Worm (Caenorhabditis elegans): ENCODE data around the gene npr-28.

npr-28 gene

ce11 chrX:8371906-8372305 is 21.0 kb upstream of the npr-28 start, which contains the start of gene nep-15:
TSS of gene nep-15 (plus strand) at chrX:8372206.
- TF ChIP-seq lir-3 (tag; optimal IDR thresholded peaks at IDR 0.05; ENCODE audit: poor library complexity) (no peak), zag-1 (tag; optimal IDR thresholded peaks at IDR 0.05) (no peak), blmp-1 (tag; optimal IDR thresholded peaks at IDR 0.05) (no peak), mep-1 (tag; optimal IDR thresholded peaks at IDR 0.05) (no peak), nhr-77 (tag; optimal IDR thresholded peaks at IDR 0.05) (no peak), pag-3 (tag; optimal IDR thresholded peaks at IDR 0.05; ENCODE audit: borderline replicate concordance, insufficient read depth) (no peak), tlp-1 (tag; optimal IDR thresholded peaks at IDR 0.05) (no peak), pax-3 (tag; optimal IDR thresholded peaks at IDR 0.05) (no peak), unc-62 (GFP tag; optimal IDR thresholded peaks at IDR 0.05) (no peak), vab-15 (tag; optimal IDR thresholded peaks at IDR 0.05) (no peak), lin-39 (tag; optimal IDR thresholded peaks at IDR 0.05) (no peak), grh-1 (GFP tag; IDR thresholded peaks at IDR 0.05) (no peak), mab-9 (GFP tag; IDR thresholded peaks at IDR 0.05) (no peak), pqm-1 (tag; optimal IDR thresholded peaks at IDR 0.05) (no peak), fkh-10 (GFP tag; optimal IDR thresholded peaks at IDR 0.05) (no peak), ceh-82 (tag; optimal IDR thresholded peaks at IDR 0.05) (no peak), F16B12.6 (tag; optimal IDR thresholded peaks at IDR 0.05) (no peak), xbp-1 (tag; optimal IDR thresholded peaks at IDR 0.05) (no peak), aly-2 (tag; optimal IDR thresholded peaks at IDR 0.05) (no peak), unc-86 (tag; optimal IDR thresholded peaks at IDR 0.05) (no peak)

ce11 chrX:8368210-8368609 is 17.3 kb upstream of the npr-28 start:
- TF ChIP-seq tbx-2 (tag; optimal IDR thresholded peaks at IDR 0.05) (peak; percentile 89), nhr-76 (tag; optimal IDR thresholded peaks at IDR 0.05) (no peak), pag-3 (tag; optimal IDR thresholded peaks at IDR 0.05; ENCODE audit: borderline replicate concordance, insufficient read depth) (no peak), nhr-77 (tag; optimal IDR thresholded peaks at IDR 0.05) (peak; percentile 69), aly-2 (tag; optimal IDR thresholded peaks at IDR 0.05) (no peak), rnt-1 (tag; optimal IDR thresholded peaks at IDR 0.05) (peak; percentile 86), lin-14 (GFP tag; optimal IDR thresholded peaks at IDR 0.05) (peak; percentile 93), aha-1 (tag; optimal IDR thresholded peaks at IDR 0.05) (peak; percentile 30), dsc-1 (tag; optimal IDR thresholded peaks at IDR 0.05) (peak; percentile 70), C34B4.2 (tag; optimal IDR thresholded peaks at IDR 0.05) (no peak), lin-13 (GFP tag; optimal IDR thresholded peaks at IDR 0.05) (peak; percentile 73), nhr-71 (tag; optimal IDR thresholded peaks at IDR 0.05) (peak; percentile 88), nhr-19 (GFP tag; conservative IDR thresholded peaks at IDR 0.05) (peak; percentile 85), fkh-10 (GFP tag; optimal IDR thresholded peaks at IDR 0.05) (peak; percentile 60), mdl-1 (tag; optimal IDR thresholded peaks at IDR 0.05) (peak in 1 of 2 experiments; percentile 72), ceh-8 (GFP tag; optimal IDR thresholded peaks at IDR 0.05) (peak; percentile 4), hlh-17 (GFP tag; optimal IDR thresholded peaks at IDR 0.05; ENCODE audit: borderline replicate concordance) (no peak), pqm-1 (tag; optimal IDR thresholded peaks at IDR 0.05) (no peak), ztf-4 (tag; optimal IDR thresholded peaks at IDR 0.05) (peak; percentile 64), nhr-47 (tag; optimal IDR thresholded peaks at IDR 0.05) (peak; percentile 86), C04F5.9 (tag; optimal IDR thresholded peaks at IDR 0.05) (no peak), nhr-85 (tag) (peak; percentile 90), nhr-20 (tag; optimal IDR thresholded peaks at IDR 0.05) (peak; percentile 85), ceh-63 (GFP tag; optimal IDR thresholded peaks at IDR 0.05) (no peak), lin-35 (GFP tag; optimal IDR thresholded peaks at IDR 0.05) (peak; percentile 68 to 80), lsy-2 (tag; optimal IDR thresholded peaks at IDR 0.05) (peak; percentile 78 to 82), swsn-7 (tag; optimal IDR thresholded peaks at IDR 0.05) (peak; percentile 83), pax-3 (tag; optimal IDR thresholded peaks at IDR 0.05) (peak; percentile 21), isw-1 (GFP tag; IDR thresholded peaks at IDR 0.05) (peak; percentile 44; the same call in 1 of the 2 replicates), mab-9 (GFP tag; IDR thresholded peaks at IDR 0.05) (peak; percentile 59), ceh-88 (GFP tag; IDR thresholded peaks at IDR 0.05) (0 out of 2 replicates have a peak, but pooled peaks have one; percentile 27), F16B12.6 (tag; optimal IDR thresholded peaks at IDR 0.05) (no peak), lin-15B (tag; optimal IDR thresholded peaks at IDR 0.05) (peak; percentile 44), zag-1 (tag; optimal IDR thresholded peaks at IDR 0.05) (no peak), nhr-90 (tag; optimal IDR thresholded peaks at IDR 0.05; ENCODE audit: poor library complexity) (peak; percentile 80), skn-1 (tag; optimal IDR thresholded peaks at IDR 0.05) (peak; percentile 13), egl-13 (tag; optimal IDR thresholded peaks at IDR 0.05) (peak; percentile 54), snu-23 (GFP tag; optimal IDR thresholded peaks at IDR 0.05) (peak; percentile 80), nhr-11 (tag; optimal IDR thresholded peaks at IDR 0.05) (no peak)

Data from whole organism, L1 larva.